Fruit fly (Drosophila melanogaster): ENCODE data around the gene Nup160.

Gene Nup160

DNA sequence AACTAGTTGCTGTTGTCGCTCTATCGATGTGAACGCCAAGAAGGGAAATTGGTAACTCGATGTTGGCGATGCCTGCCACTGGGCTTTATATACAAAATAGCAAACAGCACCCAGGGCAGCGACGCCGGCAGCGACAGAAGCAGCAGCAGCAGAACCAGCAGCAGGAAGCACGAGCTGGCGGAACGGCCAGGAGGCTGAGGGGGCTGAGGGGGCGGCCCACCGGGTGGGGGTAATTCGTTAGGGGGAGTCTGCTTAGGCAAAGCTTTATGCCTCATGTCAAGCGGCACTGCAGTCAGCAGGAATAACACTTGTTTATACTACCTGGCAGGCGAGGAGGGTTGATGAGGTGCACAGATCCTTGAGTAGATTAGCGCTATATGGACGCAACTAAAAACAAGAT, 42.2 kb upstream of the Nup160 start, which contains the start of gene AstC:
Gene AstC, minus strand, starts transcription at position 63 of the 400 bp plus-strand sequence.
- TF ChIP-seq Mio (GFP tag; optimal IDR thresholded peaks at IDR 0.05) (no peak), rgr (GFP tag; optimal IDR thresholded peaks at IDR 0.05) (no peak), Dfd (GFP tag; optimal IDR thresholded peaks at IDR 0.05) (peak; percentile 98)

DNA sequence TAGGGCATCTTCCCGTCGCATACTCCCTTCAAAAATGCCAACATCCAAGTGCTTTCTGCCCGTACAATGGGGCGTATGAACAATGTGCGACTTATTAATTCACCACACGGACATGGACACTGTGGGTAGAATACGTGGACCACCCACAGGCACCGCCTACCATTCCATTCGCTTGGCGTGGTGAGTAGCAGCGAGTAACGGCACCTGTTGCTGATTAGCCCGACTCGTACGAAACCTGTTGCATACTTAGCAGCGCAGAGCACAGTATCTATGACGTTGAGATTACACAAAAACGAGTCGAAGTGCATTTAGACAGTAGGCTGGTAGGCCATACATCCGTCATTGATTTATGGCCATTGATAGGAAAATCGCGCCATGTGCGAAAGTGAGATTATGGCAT, 41.6 kb upstream of the Nup160 start:
- TF ChIP-seq Abd-B (GFP tag; optimal IDR thresholded peaks at IDR 0.05) (no peak), Myc (optimal IDR thresholded peaks at IDR 0.05) (peak; percentile 6), OdsH (GFP tag; optimal IDR thresholded peaks at IDR 0.05) (no peak), Dfd (GFP tag; optimal IDR thresholded peaks at IDR 0.05) (no peak), Hr78 (GFP tag; optimal IDR thresholded peaks at IDR 0.05) (no peak)

DNA sequence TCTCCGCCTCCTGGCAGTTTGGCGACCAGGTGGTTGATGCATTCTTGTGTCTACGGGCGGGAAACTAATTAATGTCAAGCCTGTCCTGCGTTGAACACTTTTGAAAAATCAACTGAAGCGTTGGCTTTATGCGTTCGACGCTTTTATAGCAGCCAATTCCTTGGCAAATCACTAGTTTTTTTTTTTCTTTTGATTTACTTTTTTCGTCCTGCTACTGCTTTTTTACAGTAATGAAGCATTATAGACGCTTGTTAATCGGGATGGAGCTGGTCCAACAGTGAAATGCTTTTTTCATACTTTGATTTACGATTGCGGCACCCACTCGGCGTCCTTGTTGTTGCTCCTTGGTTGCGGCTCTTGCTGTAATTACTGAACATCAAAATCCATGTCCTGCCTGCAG, 38.4 kb upstream of the Nup160 start, which contains the start of gene AstCC:
Gene AstCC, minus strand, starts transcription at position 101 of the 400 bp plus-strand sequence.
- TF ChIP-seq br (GFP tag; optimal IDR thresholded peaks at IDR 0.05) (no peak), Abd-B (GFP tag; optimal IDR thresholded peaks at IDR 0.05) (no peak), GATAd (GFP tag; optimal IDR thresholded peaks at IDR 0.05) (no peak), Mio (GFP tag; optimal IDR thresholded peaks at IDR 0.05) (no peak), OdsH (GFP tag; optimal IDR thresholded peaks at IDR 0.05) (no peak), CG32264 (GFP tag; optimal IDR thresholded peaks at IDR 0.05) (no peak), foxo (GFP tag; optimal IDR thresholded peaks at IDR 0.05) (no peak), N (GFP tag; optimal IDR thresholded peaks at IDR 0.05) (no peak), dsf (GFP tag; optimal IDR thresholded peaks at IDR 0.05; ENCODE audit: borderline replicate concordance) (no peak), Myc (optimal IDR thresholded peaks at IDR 0.05) (no peak), Dif (GFP tag; optimal IDR thresholded peaks at IDR 0.05; ENCODE audit: partially characterized antibody) (no peak), psq (GFP tag; optimal IDR thresholded peaks at IDR 0.05) (no peak), Jra (GFP tag; optimal IDR thresholded peaks at IDR 0.05) (no peak), sage (GFP tag; optimal IDR thresholded peaks at IDR 0.05) (no peak)

DNA sequence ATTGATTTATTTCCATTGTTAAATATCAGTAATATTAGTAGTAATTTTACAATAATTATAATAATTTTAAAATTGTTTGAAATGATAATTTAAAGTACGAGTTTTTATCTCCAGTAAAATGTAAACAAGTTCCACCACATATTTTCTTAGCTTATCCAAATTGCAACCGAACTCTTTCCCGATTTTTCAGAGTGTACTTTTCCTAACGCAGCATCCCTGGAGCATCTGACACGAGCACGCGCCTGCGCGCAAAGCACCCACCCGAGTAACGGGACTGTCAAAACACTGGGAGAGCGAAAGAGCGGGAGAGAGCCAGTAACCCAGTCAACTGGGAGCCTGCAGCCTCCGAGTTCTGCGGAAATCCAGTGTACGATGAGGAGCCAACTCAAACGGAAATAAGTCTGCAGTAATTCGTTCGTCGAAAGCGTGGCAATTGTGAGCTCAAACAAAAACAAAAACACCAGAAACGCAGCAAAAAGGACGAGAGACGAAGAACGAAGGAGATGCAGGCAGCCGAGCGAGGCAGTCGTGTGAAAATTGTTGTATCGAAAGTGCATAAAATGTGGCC, 37.1 kb upstream of the Nup160 start, which contains the start of gene CG16854:
Gene CG16854, plus strand, starts transcription at position 365 of the 568 bp plus-strand sequence.
- TF ChIP-seq Mio (GFP tag; optimal IDR thresholded peaks at IDR 0.05) (no peak), Dif (GFP tag; optimal IDR thresholded peaks at IDR 0.05; ENCODE audit: partially characterized antibody) (peak; percentile 11)

DNA sequence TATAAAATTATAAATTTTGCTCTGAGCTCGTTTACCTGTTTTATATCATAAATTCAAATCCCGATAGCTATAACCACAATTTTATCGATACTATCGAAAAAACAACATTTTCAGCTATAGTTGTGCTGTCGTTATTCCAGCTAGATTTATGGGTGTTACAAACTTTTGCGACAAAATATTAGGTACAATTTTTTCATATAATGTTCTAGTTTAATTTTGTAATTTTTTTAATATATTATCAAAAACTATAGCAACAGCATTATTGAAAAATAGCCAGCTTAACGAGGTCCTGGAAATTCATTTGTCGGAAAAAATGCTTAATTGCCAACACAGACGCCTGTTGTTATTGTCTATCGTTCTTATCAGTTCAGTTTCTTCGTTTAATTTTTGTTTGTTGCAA, 32.5 kb upstream of the Nup160 start, which contains the start of gene Wdr59:
Gene Wdr59, plus strand, starts transcription at position 334 of the 400 bp plus-strand sequence.
- no peak for TF ChIP-seq Vsx2 (GFP tag; optimal IDR thresholded peaks at IDR 0.05; ENCODE audit: partially characterized antibody)
- peak; percentile 96 for TF ChIP-seq Myc (optimal IDR thresholded peaks at IDR 0.05)
- no peak for TF ChIP-seq pan (optimal IDR thresholded peaks at IDR 0.05)
- TF ChIP-seq psq (GFP tag; optimal IDR thresholded peaks at IDR 0.05), result peak; percentile 13
- TF ChIP-seq sv (GFP tag; optimal IDR thresholded peaks at IDR 0.05), result peak; percentile 49
- TF ChIP-seq woc (GFP tag; optimal IDR thresholded peaks at IDR 0.05), result peak; percentile 87
- no peak for TF ChIP-seq br (GFP tag; optimal IDR thresholded peaks at IDR 0.05)

DNA sequence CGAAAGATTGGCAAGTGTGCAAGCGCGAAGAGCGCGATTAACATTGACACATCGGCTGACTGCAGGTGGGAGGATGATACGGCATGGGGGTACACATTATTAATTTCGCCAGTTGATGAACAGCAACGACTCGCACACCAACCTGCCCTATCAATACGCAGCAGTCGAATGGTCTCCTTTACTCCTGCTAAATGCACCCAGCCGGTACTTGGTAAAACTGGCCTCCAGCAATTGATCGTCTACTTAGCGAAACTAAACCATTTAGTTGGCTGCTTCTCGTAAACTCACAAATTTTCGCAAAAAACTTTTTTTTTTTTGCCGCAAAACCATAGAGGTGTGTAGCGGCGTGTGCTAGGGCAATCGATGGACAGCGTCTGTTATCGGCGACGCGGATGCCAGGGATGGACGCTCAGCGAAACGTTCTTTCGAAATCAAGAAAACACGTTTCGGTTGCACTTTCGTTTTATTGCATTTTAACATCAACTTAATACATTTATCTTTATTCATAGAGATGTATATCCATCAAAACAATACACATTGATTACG, 23.0 kb upstream of the Nup160 start, which contains the start of gene Ge-1:
Gene Ge-1, minus strand, starts transcription at position 373 of the 546 bp plus-strand sequence.
- TF ChIP-seq Mio (GFP tag; optimal IDR thresholded peaks at IDR 0.05), result no peak
- no peak for TF ChIP-seq usp (GFP tag; optimal IDR thresholded peaks at IDR 0.05)
- TF ChIP-seq Hr78 (GFP tag; optimal IDR thresholded peaks at IDR 0.05), result no peak
- TF ChIP-seq Hr83 (GFP tag; optimal IDR thresholded peaks at IDR 0.05; ENCODE audit: poor library complexity, severe bottlenecking), result peak; percentile 20
- TF ChIP-seq Myc (optimal IDR thresholded peaks at IDR 0.05), result no peak
- TF ChIP-seq GATAd (GFP tag; optimal IDR thresholded peaks at IDR 0.05), result no peak

DNA sequence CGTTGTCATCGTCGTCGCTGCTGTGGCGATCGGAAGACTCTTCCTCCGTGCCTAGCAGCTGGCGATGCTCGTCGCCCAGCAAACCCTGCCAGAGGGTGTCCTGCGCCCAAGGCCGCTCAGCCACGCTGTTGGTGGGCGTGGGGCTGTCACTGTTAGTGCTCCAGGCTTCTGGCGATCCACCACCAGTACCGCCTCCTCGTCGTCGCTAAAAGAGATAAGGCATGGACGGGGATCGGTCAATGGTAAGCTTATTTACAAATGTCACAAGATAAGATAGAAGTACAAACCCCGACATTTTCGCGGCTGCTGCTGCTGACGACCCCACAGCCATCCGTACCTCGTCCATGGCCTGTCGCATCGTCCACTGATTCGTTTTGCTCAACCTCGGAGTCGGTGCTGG, 18.3 kb upstream of the Nup160 start:
- TF ChIP-seq Dif (GFP tag; optimal IDR thresholded peaks at IDR 0.05; ENCODE audit: partially characterized antibody) (no peak), Abd-B (GFP tag; optimal IDR thresholded peaks at IDR 0.05) (no peak), Hnf4 (GFP tag; optimal IDR thresholded peaks at IDR 0.05) (no peak), fru (GFP tag; optimal IDR thresholded peaks at IDR 0.05) (no peak), usp (GFP tag; optimal IDR thresholded peaks at IDR 0.05) (no peak), CG32264 (GFP tag; optimal IDR thresholded peaks at IDR 0.05) (no peak), sage (GFP tag; optimal IDR thresholded peaks at IDR 0.05) (no peak)
